Fruit fly (Drosophila melanogaster) Kc167 (cell line): Measurements from ENCODE around the gene Sfp23F.

Experiments used
- Sin3A ChIP-seq: fragments of >200 bp; optimal IDR thresholded peaks from 2 replicates; lab custom pipeline; 2018; ENCODE audit warnings: missing external identifiers
- h ChIP-seq: fragments of >200 bp; optimal IDR thresholded peaks from 3 replicates; lab custom pipeline; 2018; ENCODE audit warnings: missing external identifiers
- psq ChIP-seq: fragments of >200 bp; optimal IDR thresholded peaks from 2 replicates; lab custom pipeline; 2017; ENCODE audit warnings: missing external identifiers

dm6 chr2L:3371340-3371739, 16.2 kb downstream of the Sfp23F start:
- TF ChIP-seq psq (no peak), h (lab: Kevin White, UChicago) (no peak), Sin3A (lab: Kevin White, UChicago) (no peak)
